Fruit fly (Drosophila melanogaster) whole organism: ENCODE measurements around the gene CG34169.

Source experiments
- CG8478 ChIP-seq: fragments of >200 bp; optimal IDR thresholded peaks from 2 replicates; lab custom pipeline; 2018; ENCODE audit warnings: inconsistent platforms
- pan ChIP-seq: fragments of >200 bp; optimal IDR thresholded peaks from 2 replicates; lab custom pipeline; 2017
- psq ChIP-seq: fragments of >200 bp; optimal IDR thresholded peaks from 2 replicates; lab custom pipeline; 2017
- usp ChIP-seq: fragments of >200 bp; optimal IDR thresholded peaks from 2 replicates; lab custom pipeline; 2017; ENCODE audit warnings: missing biosample characterization, missing genetic modification characterization, mixed read lengths

dm6 chr2L:17223493-17223892, 50.2 kb downstream of the CG34169 start:
- TF ChIP-seq pan (lab: Kevin White, UChicago): no peak
- TF ChIP-seq psq (lab: Kevin White, UChicago): no peak
- TF ChIP-seq usp (GFP tag; lab: Kevin White, UChicago): no peak
- TF ChIP-seq CG8478 (lab: Kevin White, UChicago): no peak
